Worm (Caenorhabditis elegans) whole organism, young adult: Measurements from ENCODE around the gene C23H5.11.

Source experiments
- ama-1 ChIP-seq, 3 experiments: fragments of 150-350 bp in 1 of 3; sonication (generic microtip) in 2 of 3; optimal IDR thresholded peaks; 2 replicates each; lab custom pipeline; 2014 to 2018; ENCODE audit warnings: missing biosample characterization in 2 of 3, missing genetic modification characterization in 2 of 3, missing genetic modification reagents in 2 of 3
- lsy-27 ChIP-seq: sonication (generic microtip); optimal IDR thresholded peaks from 2 replicates; lab custom pipeline; 2017; ENCODE audit warnings: missing genetic modification characterization, mild to moderate bottlenecking, missing compliant biosample characterization, antibody characterized with exemption, missing genotype, borderline replicate concordance; ENCODE audit not compliant: insufficient read depth
- madf-8 ChIP-seq: fragments of 200-800 bp; sonication (Bioruptor generic); conservative IDR thresholded peaks from 2 replicates; pipeline ENCODE4 v1.3.6; 2022; ENCODE audit warnings: missing genetic modification reagents, missing genetic modification characterization, missing compliant biosample characterization
- nhr-90 ChIP-seq: sonication (generic microtip); optimal IDR thresholded peaks from 2 replicates; lab custom pipeline; 2016; ENCODE audit warnings: missing genotype, mild to moderate bottlenecking, missing genetic modification characterization, missing compliant biosample characterization
- pha-4 ChIP-seq: fragments of 150-350 bp; sonication (generic microtip); optimal IDR thresholded peaks from 2 replicates; lab custom pipeline; 2014; ENCODE audit warnings: missing biosample characterization, missing genetic modification reagents, missing genetic modification characterization
- repo-1 ChIP-seq: sonication (generic microtip); optimal IDR thresholded peaks from 2 replicates; lab custom pipeline; 2017; ENCODE audit warnings: mild to moderate bottlenecking, missing genetic modification characterization, missing compliant biosample characterization
- tbp1 ChIP-seq: fragments of 200-800 bp; sonication (Bioruptor generic); optimal IDR thresholded peaks from 2 replicates; lab custom pipeline; 2018; ENCODE audit warnings: mild to moderate bottlenecking, missing genetic modification characterization, missing compliant biosample characterization
- ztf-6 ChIP-seq: fragments of 200-800 bp; sonication (Bioruptor generic); IDR thresholded peaks from 2 replicates; pipeline ENCODE4 v1.3.6; 2022; ENCODE audit warnings: missing genetic modification reagents, missing genetic modification characterization, missing compliant biosample characterization

DNA sequence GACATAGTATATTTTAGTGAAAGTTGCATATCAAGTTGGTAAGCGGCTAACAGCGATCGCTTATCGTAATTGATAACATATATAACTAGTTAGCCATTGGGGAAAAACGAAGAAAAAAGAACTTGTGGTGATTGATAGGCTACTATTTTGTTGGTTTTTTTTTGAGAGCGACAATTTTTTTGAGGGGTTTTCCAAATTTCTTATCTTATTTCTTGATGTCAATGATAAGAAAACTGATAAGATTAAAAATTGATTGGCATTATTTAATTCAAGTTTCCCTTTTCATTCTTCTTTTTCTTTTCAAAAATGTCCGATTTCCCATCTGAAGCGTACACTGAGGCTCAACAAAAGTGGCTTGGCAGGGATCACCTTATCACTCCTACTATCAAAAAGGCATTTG, 31.0 kb upstream of the C23H5.11 start, which contains the start of gene prmt-6:
- TF ChIP-seq nhr-90 (tag; lab: Kevin White, UChicago) (no peak), ama-1 (optimal IDR thresholded peaks at IDR 0.05; lab: Kevin White, UChicago) (no peak), ama-1 (GFP tag; optimal IDR thresholded peaks at IDR 0.05; lab: Kevin White, UChicago) (no peak), ztf-6 (GFP tag; lab: Robert Waterston, UW) (no peak), pha-4 (no peak), tbp1 (no peak), lsy-27 (tag; lab: Kevin White, UChicago) (no peak), repo-1 (tag; lab: Kevin White, UChicago) (no peak), madf-8 (GFP tag; lab: Robert Waterston, UW) (no peak)
